Worm (Caenorhabditis elegans) whole organism, L4 larva: ENCODE results near the gene F58H7.5.

Experiments used
- Y5F2A.4 ChIP-seq: fragments of 200-800 bp; sonication (Bioruptor generic); optimal IDR thresholded peaks from 2 replicates; lab custom pipeline; 2018; ENCODE audit warnings: mild to moderate bottlenecking, missing genetic modification characterization, missing compliant biosample characterization
- ZK546.5 ChIP-seq, 2 experiments: sonication (generic microtip); optimal IDR thresholded peaks; 2 replicates each; lab custom pipeline; 2017; ENCODE audit warnings: missing biosample characterization in 2 of 2, missing genetic modification characterization in 2 of 2
- aly-2 ChIP-seq: sonication (generic microtip); optimal IDR thresholded peaks from 2 replicates; lab custom pipeline; 2018; ENCODE audit warnings: missing biosample characterization, missing genetic modification characterization
- ama-1 ChIP-seq: fragments of 150-350 bp; optimal IDR thresholded peaks from 2 replicates; lab custom pipeline; 2014; ENCODE audit warnings: inconsistent platforms, mixed read lengths
- daf-12 ChIP-seq: fragments of 150-350 bp; optimal IDR thresholded peaks from 2 replicates; lab custom pipeline; 2014; ENCODE audit warnings: missing biosample characterization, missing genetic modification reagents, missing genetic modification characterization
- dpl-1 ChIP-seq: fragments of 150-350 bp; optimal IDR thresholded peaks from 2 replicates; lab custom pipeline; 2014; ENCODE audit warnings: missing biosample characterization, missing genetic modification reagents, missing genetic modification characterization
- egl-27 ChIP-seq: sonication (generic microtip); optimal IDR thresholded peaks from 3 replicates; lab custom pipeline; 2017; ENCODE audit warnings: missing biosample characterization, missing genetic modification reagents, missing genetic modification characterization
- lin-39 ChIP-seq: fragments of 150-350 bp; optimal IDR thresholded peaks from 2 replicates; lab custom pipeline; 2014; ENCODE audit warnings: missing biosample characterization, missing genetic modification reagents, missing genetic modification characterization
- nhr-11 ChIP-seq: fragments of 150-350 bp; optimal IDR thresholded peaks from 2 replicates; lab custom pipeline; 2014; ENCODE audit warnings: missing biosample characterization, missing genetic modification characterization
- nhr-28 ChIP-seq: fragments of 150-350 bp; optimal IDR thresholded peaks from 2 replicates; lab custom pipeline; 2014; ENCODE audit warnings: missing biosample characterization, missing genetic modification characterization
- nhr-77 ChIP-seq: fragments of 150-350 bp; optimal IDR thresholded peaks from 2 replicates; lab custom pipeline; 2014; ENCODE audit warnings: missing biosample characterization, missing genetic modification characterization
- unc-62 ChIP-seq, 3 experiments: fragments of 150-350 bp in 1 of 3; sonication (generic microtip); optimal IDR thresholded peaks in 2 of 3; peaks in 1 of 3; 1 replicate in 1 of 3; 2 replicates in 2 of 3; lab custom pipeline; 2014 to 2017; ENCODE audit warnings: missing biosample characterization in 3 of 3, missing genetic modification characterization in 3 of 3, missing genetic modification reagents in 3 of 3, missing genotype in 1 of 3

DNA sequence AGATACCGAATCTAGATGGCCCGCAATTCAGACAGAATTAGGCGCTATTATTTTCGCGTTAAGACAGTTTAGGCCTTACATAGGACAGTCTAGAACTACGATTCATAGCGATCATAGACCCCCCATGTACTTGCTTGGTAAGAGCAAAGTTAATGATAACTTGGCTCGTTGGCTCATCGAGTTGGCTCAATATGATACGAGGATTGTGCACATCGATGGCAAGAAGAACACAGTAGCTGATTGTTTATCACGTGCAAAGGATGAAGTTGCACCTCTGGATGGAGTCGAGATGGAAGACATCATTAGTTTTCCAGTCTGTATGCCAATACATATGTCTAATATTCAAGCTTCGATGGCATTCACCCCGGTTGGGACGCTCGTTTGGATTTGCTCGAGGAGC, 2.1 kb upstream of the F58H7.5 start:
- TF ChIP-seq Y5F2A.4 (GFP tag; lab: Kevin White, UChicago) (no peak), lin-39 (tag; lab: Kevin White, UChicago) (no peak), daf-12 (no peak), nhr-11 (tag; lab: Kevin White, UChicago) (no peak), unc-62 (GFP tag; optimal IDR thresholded peaks at IDR 0.05 in 1 of 2; lab: Kevin White, UChicago) (peak in 1 of 2 experiments; percentile 91), unc-62 (tag; optimal IDR thresholded peaks at IDR 0.05; lab: Kevin White, UChicago) (no peak), nhr-28 (tag; lab: Kevin White, UChicago) (no peak), ama-1 (no peak), dpl-1 (GFP tag; lab: Kevin White, UChicago) (no peak), ZK546.5 (tag; optimal IDR thresholded peaks at IDR 0.05; lab: Kevin White, UChicago) (no peak), nhr-77 (tag; lab: Kevin White, UChicago) (no peak), egl-27 (tag; lab: Kevin White, UChicago) (no peak), aly-2 (tag; lab: Kevin White, UChicago) (no peak)
